Fruit fly (Drosophila melanogaster): ENCODE measurements around the gene Brd7-9.

Gene Brd7-9

dm6 chr2L:7777979-7778692, 4.5 kb upstream of the Brd7-9 start, which contains the start of gene CG7179 (continued):
- no peak for TF ChIP-seq unc-4 (GFP tag; IDR thresholded peaks at IDR 0.05; ENCODE audit: partially characterized antibody)
- no peak for TF ChIP-seq CG16815 (GFP tag; optimal IDR thresholded peaks at IDR 0.05)
- no peak for TF ChIP-seq CG15601 (tag; optimal IDR thresholded peaks at IDR 0.05)
- no peak for TF ChIP-seq CG5180 (GFP tag; optimal IDR thresholded peaks at IDR 0.05)
- no peak for TF ChIP-seq Max (GFP tag; optimal IDR thresholded peaks at IDR 0.05)
- TF ChIP-seq H2.0 (GFP tag; IDR thresholded peaks at IDR 0.05): no peak
- no peak for TF ChIP-seq Blimp-1 (GFP tag; optimal IDR thresholded peaks at IDR 0.05)
- no peak for TF ChIP-seq sug (tag; optimal IDR thresholded peaks at IDR 0.05)
- no peak for TF ChIP-seq Gsc (GFP tag; IDR thresholded peaks at IDR 0.05)
- TF ChIP-seq mirr (GFP tag; optimal IDR thresholded peaks at IDR 0.05): no peak
- TF ChIP-seq nerfin-2 (GFP tag; IDR thresholded peaks at IDR 0.05; ENCODE audit: partially characterized antibody): no peak
- TF ChIP-seq CG14667 (GFP tag; IDR thresholded peaks at IDR 0.05): no peak
- TF ChIP-seq repo (GFP tag; optimal IDR thresholded peaks at IDR 0.05): no peak
- TF ChIP-seq gfzf (GFP tag; optimal IDR thresholded peaks at IDR 0.05): no peak
- TF ChIP-seq phol (tag; optimal IDR thresholded peaks at IDR 0.05): no peak
- TF ChIP-seq zen2 (GFP tag; IDR thresholded peaks at IDR 0.05; ENCODE audit: partially characterized antibody): no peak
- no peak for TF ChIP-seq wdn (GFP tag; IDR thresholded peaks at IDR 0.05)
- no peak for TF ChIP-seq run (tag; optimal IDR thresholded peaks at IDR 0.05)
- no peak for TF ChIP-seq Oli (tag; optimal IDR thresholded peaks at IDR 0.05)
- TF ChIP-seq disco-r (GFP tag; optimal IDR thresholded peaks at IDR 0.05): no peak
- TF ChIP-seq CG8924 (tag; optimal IDR thresholded peaks at IDR 0.05): no peak
- TF ChIP-seq Sin3A (optimal IDR thresholded peaks at IDR 0.05): no peak
- no peak for TF ChIP-seq gt (GFP tag; IDR thresholded peaks at IDR 0.05)
- no peak for TF ChIP-seq lola (GFP tag; optimal IDR thresholded peaks at IDR 0.05)
- TF ChIP-seq Med (GFP tag): no peak
- no peak for TF ChIP-seq CG31224 (GFP tag; IDR thresholded peaks at IDR 0.05)
- no peak for TF ChIP-seq fd64A (GFP tag; optimal IDR thresholded peaks at IDR 0.05)
- no peak for TF ChIP-seq tup (GFP tag; optimal IDR thresholded peaks at IDR 0.05)
- no peak for TF ChIP-seq CG17829 (tag; optimal IDR thresholded peaks at IDR 0.05)
- TF ChIP-seq CG15696 (tag; optimal IDR thresholded peaks at IDR 0.05): no peak
- TF ChIP-seq CG6813 (GFP tag; optimal IDR thresholded peaks at IDR 0.05): peak; percentile 21
- TF ChIP-seq stc (GFP tag; IDR thresholded peaks at IDR 0.05): 0 out of 2 replicates have a peak, but pooled peaks have one; percentile 12
- TF ChIP-seq stwl (tag; optimal IDR thresholded peaks at IDR 0.05): no peak
- TF ChIP-seq CG4730 (GFP tag; IDR thresholded peaks at IDR 0.05): no peak
- TF ChIP-seq caup (GFP tag; optimal IDR thresholded peaks at IDR 0.05; ENCODE audit: severe bottlenecking): peak; percentile 27
- no peak for TF ChIP-seq nerfin-1 (tag; optimal IDR thresholded peaks at IDR 0.05)
- TF ChIP-seq CG1792 (GFP tag; optimal IDR thresholded peaks at IDR 0.05): no peak
- no peak for TF ChIP-seq oc (tag; optimal IDR thresholded peaks at IDR 0.05)
- TF ChIP-seq CG2889 (GFP tag; IDR thresholded peaks at IDR 0.05): no peak
- no peak for TF ChIP-seq CG1832 (GFP tag; optimal IDR thresholded peaks at IDR 0.05)
- TF ChIP-seq sens-2 (GFP tag; IDR thresholded peaks at IDR 0.05): no peak
- no peak for TF ChIP-seq Optix (GFP tag; IDR thresholded peaks at IDR 0.05)
- TF ChIP-seq CG13624 (GFP tag; optimal IDR thresholded peaks at IDR 0.05): no peak
- no peak for TF ChIP-seq corto (GFP tag; optimal IDR thresholded peaks at IDR 0.05)
- no peak for TF ChIP-seq bsh (GFP tag; optimal IDR thresholded peaks at IDR 0.05)
- no peak for TF ChIP-seq Ravus (GFP tag; IDR thresholded peaks at IDR 0.05)
- TF ChIP-seq CG33557 (GFP tag; optimal IDR thresholded peaks at IDR 0.05): no peak
- TF ChIP-seq CG1647 (GFP tag; optimal IDR thresholded peaks at IDR 0.05): no peak
- TF ChIP-seq CG14860 (GFP tag; IDR thresholded peaks at IDR 0.05; ENCODE audit: partially characterized antibody): no peak
